Fruit fly (Drosophila melanogaster): ENCODE data around the gene CG9400.
A peak's percentile ranks its signal among the peaks of the same experiment; 100 is the strongest.

The CG9400 gene

DNA sequence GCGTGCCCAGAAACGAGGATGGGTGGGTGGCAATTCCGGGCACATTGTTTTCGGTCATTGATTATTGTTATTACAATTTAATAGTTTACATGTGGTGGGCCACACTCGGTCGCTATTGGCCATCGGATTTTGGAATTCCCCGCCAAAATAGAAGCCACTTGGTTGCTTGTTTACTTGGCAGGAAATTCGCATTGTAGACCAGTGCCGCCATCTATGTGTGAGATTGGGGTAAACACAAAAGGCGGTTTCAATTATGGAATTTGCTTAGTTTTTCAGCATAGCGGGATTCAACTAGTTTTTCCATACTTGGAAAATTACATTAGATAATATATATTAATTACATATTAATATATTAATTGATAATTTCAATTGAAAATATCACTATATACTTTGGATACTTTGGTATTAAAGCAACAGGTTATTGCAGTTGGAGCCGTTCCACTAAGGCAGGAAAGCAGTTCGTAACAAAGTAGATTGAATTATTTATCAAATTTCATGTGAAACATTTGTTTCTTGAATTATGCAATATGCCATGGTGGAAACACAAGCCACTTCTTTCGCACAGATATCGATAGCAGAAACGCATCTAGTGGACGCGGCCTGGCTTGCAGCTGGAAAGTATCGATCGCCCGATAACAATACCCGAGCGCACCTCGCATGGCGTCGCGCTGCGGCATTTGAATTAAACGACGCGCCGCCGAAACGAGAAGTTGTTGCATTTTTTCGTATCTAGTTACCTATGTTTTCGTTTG lies 42.0 kb downstream of the CG9400 start, which contains the start of gene mud (continued):
- TF ChIP-seq ems (GFP tag; optimal IDR thresholded peaks at IDR 0.05) (no peak), shn (GFP tag; optimal IDR thresholded peaks at IDR 0.05) (no peak), CG15696 (tag; optimal IDR thresholded peaks at IDR 0.05) (peak; percentile 14), nmo (GFP tag; optimal IDR thresholded peaks at IDR 0.05) (peak; percentile 70), Poxn (GFP tag; IDR thresholded peaks at IDR 0.05) (no peak), mirr (GFP tag; optimal IDR thresholded peaks at IDR 0.05) (no peak), luna (GFP tag; optimal IDR thresholded peaks at IDR 0.05) (no peak), Taf1 (GFP tag; IDR thresholded peaks at IDR 0.05) (no peak), Bteb2 (GFP tag; optimal IDR thresholded peaks at IDR 0.05) (no peak), CG3407 (GFP tag; optimal IDR thresholded peaks at IDR 0.05) (no peak), Hsf (GFP tag; optimal IDR thresholded peaks at IDR 0.05) (no peak), lab (GFP tag; optimal IDR thresholded peaks at IDR 0.05) (peak; percentile 4), stwl (tag; optimal IDR thresholded peaks at IDR 0.05) (peak; percentile 40), CG6765 (GFP tag; optimal IDR thresholded peaks at IDR 0.05) (no peak), Rx (GFP tag; IDR thresholded peaks at IDR 0.05) (no peak), NfI (GFP tag; optimal IDR thresholded peaks at IDR 0.05) (no peak), CG4707 (GFP tag; optimal IDR thresholded peaks at IDR 0.05) (no peak), z (GFP tag; IDR thresholded peaks at IDR 0.05) (no peak), CG18476 (GFP tag; optimal IDR thresholded peaks at IDR 0.05) (no peak), crc (GFP tag; optimal IDR thresholded peaks at IDR 0.05) (no peak), CG11247 (GFP tag; IDR thresholded peaks at IDR 0.05) (no peak), hkb (optimal IDR thresholded peaks at IDR 0.05) (no peak), hkb (GFP tag; IDR thresholded peaks at IDR 0.05) (no peak), CG12942 (GFP tag; optimal IDR thresholded peaks at IDR 0.05) (peak; percentile 3), Dfd (GFP tag; optimal IDR thresholded peaks at IDR 0.05) (no peak), CG1529 (GFP tag; optimal IDR thresholded peaks at IDR 0.05) (no peak), CG7786 (GFP tag; optimal IDR thresholded peaks at IDR 0.05) (no peak), CG32772 (GFP tag; IDR thresholded peaks at IDR 0.05) (no peak), CG32767 (GFP tag; IDR thresholded peaks at IDR 0.05) (no peak), CG30431 (GFP tag; optimal IDR thresholded peaks at IDR 0.05) (peak; percentile 28), CG12219 (GFP tag; optimal IDR thresholded peaks at IDR 0.05) (no peak), CG12155 (GFP tag; optimal IDR thresholded peaks at IDR 0.05) (no peak), CG6272 (GFP tag; IDR thresholded peaks at IDR 0.05) (no peak), CG2129 (GFP tag; IDR thresholded peaks at IDR 0.05; ENCODE audit: partially characterized antibody) (peak; percentile 39; the same call in 1 of the 2 replicates), CG12299 (tag; optimal IDR thresholded peaks at IDR 0.05) (no peak), gsb-n (tag; optimal IDR thresholded peaks at IDR 0.05) (no peak), E2f1 (GFP tag; IDR thresholded peaks at IDR 0.05) (no peak), crp (GFP tag; optimal IDR thresholded peaks at IDR 0.05) (peak in 1 of 2 experiments; percentile 56), crol (GFP tag; IDR thresholded peaks at IDR 0.05) (no peak), Dll (GFP tag; IDR thresholded peaks at IDR 0.05; ENCODE audit: partially characterized antibody) (peak; percentile 67), unc-4 (GFP tag; IDR thresholded peaks at IDR 0.05; ENCODE audit: partially characterized antibody) (peak; percentile 54), Gug (GFP tag; IDR thresholded peaks at IDR 0.05) (no peak; the same call in 3 of the 4 replicates), CG1647 (GFP tag; optimal IDR thresholded peaks at IDR 0.05) (no peak), tgo (GFP tag; IDR thresholded peaks at IDR 0.05) (no peak; the same call in 2 of the 3 replicates), CG1602 (GFP tag; optimal IDR thresholded peaks at IDR 0.05) (no peak), trem (tag; optimal IDR thresholded peaks at IDR 0.05) (peak; percentile 66), cwo (GFP tag; optimal IDR thresholded peaks at IDR 0.05) (no peak), ind (GFP tag; optimal IDR thresholded peaks at IDR 0.05) (peak; percentile 20), CG9817 (tag; optimal IDR thresholded peaks at IDR 0.05) (peak; percentile 4), Hr51 (GFP tag; optimal IDR thresholded peaks at IDR 0.05) (peak in 1 of 2 experiments; percentile 6)

Measured in whole organism, embryonic.